Worm (Caenorhabditis elegans) whole organism, L4 larva: ENCODE data around the gene btbd-10.

Source experiments
- D1046.2 ChIP-seq: fragments of 200-800 bp; sonication (Bioruptor generic); IDR thresholded peaks from 2 replicates; pipeline ENCODE4 v1.3.6; 2022; ENCODE audit warnings: missing genetic modification characterization, missing compliant biosample characterization
- F26F4.8 ChIP-seq: fragments of 200-800 bp; sonication (Bioruptor generic); conservative IDR thresholded peaks from 2 replicates; pipeline ENCODE4 v1.3.6; 2022; ENCODE audit warnings: missing genetic modification characterization, missing compliant biosample characterization
- T20F7.1 ChIP-seq: fragments of 200-800 bp; sonication (Bioruptor generic); optimal IDR thresholded peaks from 2 replicates; lab custom pipeline; 2018; ENCODE audit warnings: mild to moderate bottlenecking, missing genetic modification characterization, missing compliant biosample characterization
- Y105C5A.15 ChIP-seq: fragments of 200-800 bp; sonication (Bioruptor generic); IDR thresholded peaks from 2 replicates; pipeline ENCODE4 v1.3.6; 2022; ENCODE audit warnings: missing genetic modification characterization, missing compliant biosample characterization
- ZK337.2 ChIP-seq: fragments of 200-800 bp; sonication (Bioruptor generic); IDR thresholded peaks from 2 replicates; pipeline ENCODE4 v1.3.6; 2022; ENCODE audit warnings: missing genetic modification reagents, missing genetic modification characterization, missing compliant biosample characterization
- ama-1 ChIP-seq: fragments of 150-350 bp; optimal IDR thresholded peaks from 2 replicates; lab custom pipeline; 2014; ENCODE audit warnings: inconsistent platforms, mixed read lengths
- attf-4 ChIP-seq: sonication (generic microtip); optimal IDR thresholded peaks from 3 replicates; lab custom pipeline; 2017; ENCODE audit warnings: missing biosample characterization, missing genetic modification characterization
- ceh-82 ChIP-seq: sonication (generic microtip); optimal IDR thresholded peaks from 2 replicates; lab custom pipeline; 2017; ENCODE audit warnings: missing biosample characterization, missing genetic modification characterization
- cey-2 ChIP-seq: sonication (generic microtip); optimal IDR thresholded peaks from 3 replicates; lab custom pipeline; 2017; ENCODE audit warnings: missing genetic modification characterization, mild to moderate bottlenecking, missing compliant biosample characterization, antibody characterized with exemption, borderline replicate concordance; ENCODE audit not compliant: insufficient read depth
- daf-12 ChIP-seq: fragments of 150-350 bp; optimal IDR thresholded peaks from 2 replicates; lab custom pipeline; 2014; ENCODE audit warnings: missing biosample characterization, missing genetic modification reagents, missing genetic modification characterization
- daf-16 ChIP-seq, 3 experiments: sonication (generic microtip); optimal IDR thresholded peaks; 2 replicates each; lab custom pipeline; 2016 to 2017; ENCODE audit warnings: missing genetic modification characterization in 3 of 3, missing genetic modification reagents in 3 of 3, mild to moderate bottlenecking in 2 of 3, missing compliant biosample characterization in 2 of 3, missing biosample characterization in 1 of 3, moderate library complexity in 1 of 3
- dmd-6 ChIP-seq: fragments of 200-800 bp; sonication (Bioruptor generic); IDR thresholded peaks from 2 replicates; pipeline ENCODE4 v1.3.6; 2022; ENCODE audit warnings: missing genetic modification reagents, missing genetic modification characterization, missing compliant biosample characterization
- dmd-9 ChIP-seq: fragments of 200-800 bp; sonication (Bioruptor generic); IDR thresholded peaks from 2 replicates; pipeline ENCODE4 v1.3.6; 2022; ENCODE audit warnings: missing genetic modification reagents, missing genetic modification characterization, missing compliant biosample characterization
- duxl-1 ChIP-seq: sonication (generic microtip); optimal IDR thresholded peaks from 2 replicates; lab custom pipeline; 2016; ENCODE audit warnings: mild to moderate bottlenecking, missing genetic modification characterization, moderate library complexity, missing compliant biosample characterization; ENCODE audit not compliant: poor library complexity
- dve-1 ChIP-seq: sonication (generic microtip); optimal IDR thresholded peaks from 2 replicates; lab custom pipeline; 2017; ENCODE audit warnings: antibody characterized with exemption, mild to moderate bottlenecking, missing genetic modification characterization, missing compliant biosample characterization; ENCODE audit not compliant: insufficient read depth
- egl-43 ChIP-seq: fragments of 200-800 bp; sonication (Bioruptor generic); IDR thresholded peaks from 2 replicates; pipeline ENCODE4 v1.3.6; 2022; ENCODE audit warnings: missing genetic modification reagents, missing genetic modification characterization, missing compliant biosample characterization
- gei-8 ChIP-seq: fragments of 200-800 bp; sonication (Bioruptor generic); optimal IDR thresholded peaks from 2 replicates; lab custom pipeline; 2018; ENCODE audit warnings: mild to moderate bottlenecking, missing genetic modification characterization, missing compliant biosample characterization
- hlh-11 ChIP-seq: fragments of 200-800 bp; sonication (Bioruptor generic); optimal IDR thresholded peaks from 2 replicates; lab custom pipeline; 2018; ENCODE audit warnings: mild to moderate bottlenecking, missing genetic modification characterization, missing compliant biosample characterization
- hmg-1.1 ChIP-seq: fragments of 200-800 bp; sonication (Bioruptor generic); IDR thresholded peaks from 2 replicates; pipeline ENCODE4 v1.3.6; 2022; ENCODE audit warnings: missing genetic modification reagents, missing genetic modification characterization, missing compliant biosample characterization
- jun-1 ChIP-seq: fragments of 150-350 bp; optimal IDR thresholded peaks from 2 replicates; lab custom pipeline; 2014; ENCODE audit warnings: missing biosample characterization, missing genetic modification reagents, missing genetic modification characterization
- lin-29 ChIP-seq: fragments of 200-800 bp; sonication (Bioruptor generic); IDR thresholded peaks from 2 replicates; pipeline ENCODE4 v1.3.6; 2022; ENCODE audit warnings: missing genetic modification reagents, missing genetic modification characterization, missing compliant biosample characterization
- lin-39 ChIP-seq: fragments of 150-350 bp; optimal IDR thresholded peaks from 2 replicates; lab custom pipeline; 2014; ENCODE audit warnings: missing biosample characterization, missing genetic modification reagents, missing genetic modification characterization
- lsy-2 ChIP-seq, 2 experiments: fragments of 150-350 bp in 1 of 2; sonication (generic microtip) in 1 of 2; optimal IDR thresholded peaks; 2 replicates each; lab custom pipeline; 2014 to 2017; ENCODE audit warnings: missing biosample characterization in 2 of 2, missing genetic modification characterization in 2 of 2
- mdl-1 ChIP-seq, 2 experiments: fragments of 150-350 bp in 1 of 2; sonication (generic microtip) in 1 of 2; optimal IDR thresholded peaks; 2 replicates each; lab custom pipeline; 2014 to 2017; ENCODE audit warnings: missing biosample characterization in 2 of 2, missing genetic modification characterization in 2 of 2
- mep-1 ChIP-seq: fragments of 150-350 bp; sonication (generic microtip); optimal IDR thresholded peaks from 3 replicates; lab custom pipeline; 2014; ENCODE audit warnings: missing biosample characterization, missing genetic modification characterization
- mes-2 ChIP-seq: sonication (generic microtip); optimal IDR thresholded peaks from 2 replicates; lab custom pipeline; 2016; ENCODE audit warnings: missing genotype, mild to moderate bottlenecking, missing genetic modification characterization, missing compliant biosample characterization; ENCODE audit not compliant: poor library complexity, severe bottlenecking
- mxl-2 ChIP-seq: fragments of 200-800 bp; sonication (Bioruptor generic); conservative IDR thresholded peaks from 2 replicates; pipeline ENCODE4 v1.3.6; 2022; ENCODE audit warnings: missing genetic modification reagents, missing genetic modification characterization, missing compliant biosample characterization
- mxl-3 ChIP-seq: fragments of 200-800 bp; sonication (Bioruptor generic); optimal IDR thresholded peaks from 2 replicates; lab custom pipeline; 2018; ENCODE audit warnings: mild to moderate bottlenecking, missing genetic modification characterization, missing compliant biosample characterization
- nhr-10 ChIP-seq: fragments of 150-350 bp; optimal IDR thresholded peaks from 2 replicates; lab custom pipeline; 2014; ENCODE audit warnings: missing biosample characterization, missing genetic modification characterization
- nhr-102 ChIP-seq: sonication (generic microtip); optimal IDR thresholded peaks from 2 replicates; lab custom pipeline; 2016; ENCODE audit warnings: mild to moderate bottlenecking, missing genetic modification characterization, moderate library complexity, missing compliant biosample characterization
- nhr-25 ChIP-seq: sonication (generic microtip); optimal IDR thresholded peaks from 2 replicates; lab custom pipeline; 2017; ENCODE audit warnings: missing genetic modification characterization, mild to moderate bottlenecking, missing compliant biosample characterization, antibody characterized with exemption, moderate library complexity, borderline replicate concordance; ENCODE audit not compliant: insufficient read depth
- nhr-42 ChIP-seq: fragments of 200-800 bp; sonication (Bioruptor generic); IDR thresholded peaks from 2 replicates; pipeline ENCODE4 v1.3.6; 2022; ENCODE audit warnings: missing genetic modification characterization, missing compliant biosample characterization
- nhr-48 ChIP-seq: sonication (generic microtip); optimal IDR thresholded peaks from 2 replicates; lab custom pipeline; 2016; ENCODE audit warnings: mild to moderate bottlenecking, missing genetic modification characterization, missing compliant biosample characterization
- nhr-6 ChIP-seq: fragments of 150-350 bp; optimal IDR thresholded peaks from 2 replicates; lab custom pipeline; 2014; ENCODE audit warnings: missing biosample characterization, missing genetic modification characterization
- pha-4 ChIP-seq, 2 experiments: fragments of 150-350 bp in 1 of 2; fragments of 200-800 bp in 1 of 2; sonication (Bioruptor generic) in 1 of 2; IDR thresholded peaks in 1 of 2; optimal IDR thresholded peaks in 1 of 2; 2 replicates each; pipeline versions ENCODE4 v1.3.6 to Lab custom; 2014 to 2022; ENCODE audit warnings: missing genetic modification characterization in 2 of 2, missing genetic modification reagents in 2 of 2, missing biosample characterization in 1 of 2, missing compliant biosample characterization in 1 of 2
- pqm-1 ChIP-seq: sonication (generic microtip); optimal IDR thresholded peaks from 2 replicates; lab custom pipeline; 2017; ENCODE audit warnings: missing biosample characterization, missing genetic modification characterization
- set-16 ChIP-seq: fragments of 200-800 bp; sonication (Bioruptor generic); IDR thresholded peaks from 2 replicates; pipeline ENCODE4 v1.3.6; 2022; ENCODE audit warnings: missing genetic modification reagents, missing genetic modification characterization, missing compliant biosample characterization
- skn-1 ChIP-seq: fragments of 150-350 bp; optimal IDR thresholded peaks from 2 replicates; lab custom pipeline; 2014; ENCODE audit warnings: missing biosample characterization, missing genetic modification characterization
- snpc-1.2 ChIP-seq: fragments of 200-800 bp; sonication (Bioruptor generic); IDR thresholded peaks from 2 replicates; pipeline ENCODE4 v1.3.6; 2022; ENCODE audit warnings: missing genetic modification reagents, missing genetic modification characterization, missing compliant biosample characterization
- spr-1 ChIP-seq: sonication (generic microtip); optimal IDR thresholded peaks from 2 replicates; lab custom pipeline; 2016; ENCODE audit warnings: mild to moderate bottlenecking, missing genetic modification characterization, missing compliant biosample characterization
- spr-3 ChIP-seq: fragments of 200-800 bp; sonication (Bioruptor generic); optimal IDR thresholded peaks from 2 replicates; lab custom pipeline; 2018; ENCODE audit warnings: mild to moderate bottlenecking, missing genetic modification characterization, missing compliant biosample characterization
- tra-1 ChIP-seq: fragments of 200-800 bp; sonication (Bioruptor generic); IDR thresholded peaks from 2 replicates; pipeline ENCODE4 v1.3.6; 2022; ENCODE audit warnings: missing genetic modification reagents, missing genetic modification characterization, missing compliant biosample characterization
- unc-39 ChIP-seq: sonication (generic microtip); optimal IDR thresholded peaks from 2 replicates; lab custom pipeline; 2017; ENCODE audit warnings: missing biosample characterization, missing genetic modification characterization
- zag-1 ChIP-seq: fragments of 150-350 bp; optimal IDR thresholded peaks from 2 replicates; lab custom pipeline; 2014; ENCODE audit warnings: missing biosample characterization, missing genetic modification characterization
- zip-11 ChIP-seq: fragments of 200-800 bp; sonication (Bioruptor generic); IDR thresholded peaks from 2 replicates; pipeline ENCODE4 v1.3.6; 2022; ENCODE audit warnings: missing genetic modification characterization, missing compliant biosample characterization
- zip-2 ChIP-seq: fragments of 150-350 bp; optimal IDR thresholded peaks from 2 replicates; lab custom pipeline; 2014; ENCODE audit warnings: missing biosample characterization, missing genetic modification characterization
- ztf-11 ChIP-seq: fragments of 150-350 bp; optimal IDR thresholded peaks from 2 replicates; lab custom pipeline; 2014; ENCODE audit warnings: missing biosample characterization, missing genetic modification characterization
- ztf-7 ChIP-seq: fragments of 150-350 bp; optimal IDR thresholded peaks from 2 replicates; lab custom pipeline; 2014; ENCODE audit warnings: missing biosample characterization, missing genetic modification characterization

Gene btbd-10

ce11 chrII:4888527-4889487 lies 16.0 kb upstream of the btbd-10 start, which contains the start of gene pgm-1 (continued):
- TF ChIP-seq mxl-2, result no peak
- TF ChIP-seq daf-16 (GFP tag; optimal IDR thresholded peaks at IDR 0.05; lab: Kevin White, UChicago), result peak in 1 of 2 experiments; percentile 64
- peak; percentile 43 for TF ChIP-seq daf-16 (tag; optimal IDR thresholded peaks at IDR 0.05; lab: Kevin White, UChicago)
- no peak for TF ChIP-seq set-16 (GFP tag; lab: Robert Waterston, UW)
- TF ChIP-seq snpc-1.2, result no peak
- no peak for TF ChIP-seq spr-3
- TF ChIP-seq D1046.2, result no peak
- no peak for TF ChIP-seq gei-8
- no peak for TF ChIP-seq nhr-42 (GFP tag; lab: Robert Waterston, UW)
- no peak for TF ChIP-seq ceh-82 (tag; lab: Kevin White, UChicago)
- no peak for TF ChIP-seq daf-12
- peak in 1 of 2 experiments; percentile 44 for TF ChIP-seq lsy-2 (tag; optimal IDR thresholded peaks at IDR 0.05; lab: Kevin White, UChicago)
- TF ChIP-seq pha-4 (GFP tag; IDR thresholded peaks at IDR 0.05; lab: Robert Waterston, UW), result 0 out of 2 replicates have a peak, but pooled peaks have one; percentile 11
- TF ChIP-seq pha-4 (tag; optimal IDR thresholded peaks at IDR 0.05; lab: Kevin White, UChicago), result no peak
- no peak for TF ChIP-seq duxl-1 (tag; lab: Kevin White, UChicago)
- peak; percentile 57; the same call in 1 of the 2 replicates for TF ChIP-seq hmg-1.1 (GFP tag; lab: Robert Waterston, UW)
- TF ChIP-seq dmd-9, result no peak
- TF ChIP-seq skn-1 (tag; lab: Kevin White, UChicago), result no peak
- TF ChIP-seq zip-2 (tag; lab: Kevin White, UChicago), result no peak
- no peak for TF ChIP-seq cey-2 (tag; lab: Kevin White, UChicago)
- TF ChIP-seq Y105C5A.15 (GFP tag; lab: Robert Waterston, UW), result no peak
- TF ChIP-seq mes-2, result no peak
- TF ChIP-seq T20F7.1 (GFP tag; lab: Kevin White, UChicago), result no peak
- no peak for TF ChIP-seq zip-11
- TF ChIP-seq ZK337.2 (GFP tag; lab: Robert Waterston, UW), result no peak
- TF ChIP-seq jun-1 (tag; lab: Kevin White, UChicago), result no peak
- TF ChIP-seq zag-1 (tag; lab: Kevin White, UChicago), result no peak
- no peak for TF ChIP-seq lin-29 (GFP tag; lab: Robert Waterston, UW)
- TF ChIP-seq hlh-11, result peak; percentile 72
- TF ChIP-seq ama-1 (lab: Kevin White, UChicago), result peak; percentile 56
- no peak for TF ChIP-seq nhr-102
- TF ChIP-seq F26F4.8 (GFP tag; lab: Robert Waterston, UW), result no peak
- no peak for TF ChIP-seq nhr-6 (tag; lab: Kevin White, UChicago)
- TF ChIP-seq tra-1 (GFP tag; lab: Robert Waterston, UW), result 0 out of 2 replicates have a peak, but pooled peaks have one; percentile 29
- no peak for TF ChIP-seq unc-39 (tag; lab: Kevin White, UChicago)
- TF ChIP-seq attf-4, result no peak
- TF ChIP-seq dmd-6 (GFP tag; lab: Robert Waterston, UW), result no peak
- TF ChIP-seq mep-1, result peak; percentile 9

- TF ChIP-seq mxl-3 (GFP tag; lab: Kevin White, UChicago) (no peak), ztf-11 (tag; lab: Kevin White, UChicago) (no peak), pqm-1 (tag; lab: Kevin White, UChicago) (no peak), spr-1 (peak; percentile 23), ztf-7 (tag; lab: Kevin White, UChicago) (no peak), mdl-1 (tag; optimal IDR thresholded peaks at IDR 0.05; lab: Kevin White, UChicago) (no peak), nhr-10 (tag; lab: Kevin White, UChicago) (no peak), duxl-1 (tag; lab: Kevin White, UChicago) (no peak), nhr-25 (no peak), lin-39 (tag; lab: Kevin White, UChicago) (no peak), dve-1 (peak; percentile 86), egl-43 (GFP tag; lab: Robert Waterston, UW) (0 out of 2 replicates have a peak, but pooled peaks have one; percentile 59), nhr-48 (tag; lab: Kevin White, UChicago) (no peak)
Measured at ce11 chrII:4891012-4891775, 13.6 kb upstream of the btbd-10 start, which contains the start of gene gst-9. TSS of gene gst-9 (plus strand) at chrII:4891585.
